Worm (Caenorhabditis elegans): ENCODE data around the gene ugt-44.

Gene ugt-44

ce11 chrIV:10438901-10439300 is 30.6 kb upstream of the ugt-44 start, which contains the start of gene F13B12.3:
Gene F13B12.3, plus strand, starts transcription at chrIV:10439123.
- no peak for TF ChIP-seq egl-27 (tag; optimal IDR thresholded peaks at IDR 0.05)
- TF ChIP-seq mab-5 (tag; optimal IDR thresholded peaks at IDR 0.05) = no peak
- no peak for TF ChIP-seq nhr-6 (tag; optimal IDR thresholded peaks at IDR 0.05)
- TF ChIP-seq crh-2 (tag; optimal IDR thresholded peaks at IDR 0.05) = peak; percentile 25
- no peak for TF ChIP-seq C34F6.9 (tag; optimal IDR thresholded peaks at IDR 0.05)
- TF ChIP-seq lin-13 (GFP tag; optimal IDR thresholded peaks at IDR 0.05) = no peak
- TF ChIP-seq nhr-77 (tag; optimal IDR thresholded peaks at IDR 0.05) = no peak
- TF ChIP-seq unc-39 (tag; optimal IDR thresholded peaks at IDR 0.05) = no peak
- no peak for TF ChIP-seq ztf-1 (GFP tag; conservative IDR thresholded peaks at IDR 0.05)
- TF ChIP-seq dmd-4 (tag; optimal IDR thresholded peaks at IDR 0.05) = no peak
- no peak for TF ChIP-seq snpc-4 (tag; optimal IDR thresholded peaks at IDR 0.05)
- peak; percentile 40 for TF ChIP-seq sma-9 (GFP tag; optimal IDR thresholded peaks at IDR 0.05)
- no peak for TF ChIP-seq sma-9 (tag; optimal IDR thresholded peaks at IDR 0.05)
- no peak for TF ChIP-seq nhr-12 (tag; optimal IDR thresholded peaks at IDR 0.05)
- no peak for TF ChIP-seq Y55F3AM.14 (GFP tag; optimal IDR thresholded peaks at IDR 0.05)
- no peak for TF ChIP-seq unc-62 (GFP tag; optimal IDR thresholded peaks at IDR 0.05)
- TF ChIP-seq mdl-1 (tag; optimal IDR thresholded peaks at IDR 0.05) = no peak
- no peak for TF ChIP-seq peb-1 (tag; optimal IDR thresholded peaks at IDR 0.05)
- TF ChIP-seq elt-1 (tag; optimal IDR thresholded peaks at IDR 0.05) = no peak
- no peak for TF ChIP-seq unc-55 (GFP tag; optimal IDR thresholded peaks at IDR 0.05)
- no peak for TF ChIP-seq nhr-25 (tag; optimal IDR thresholded peaks at IDR 0.05)
- no peak for TF ChIP-seq aly-2 (tag; optimal IDR thresholded peaks at IDR 0.05)
- TF ChIP-seq ama-1 (optimal IDR thresholded peaks at IDR 0.05) = no peak
- TF ChIP-seq F13H6.1 (tag; optimal IDR thresholded peaks at IDR 0.05) = no peak
- no peak for TF ChIP-seq nhr-129 (tag; optimal IDR thresholded peaks at IDR 0.05)
- no peak for TF ChIP-seq ceh-16 (tag; optimal IDR thresholded peaks at IDR 0.05)
- peak; percentile 73 for TF ChIP-seq fos-1 (tag; optimal IDR thresholded peaks at IDR 0.05)
- no peak for TF ChIP-seq alr-1 (tag; optimal IDR thresholded peaks at IDR 0.05)
- no peak for TF ChIP-seq lsy-2 (tag; optimal IDR thresholded peaks at IDR 0.05)
- no peak for TF ChIP-seq mbf-1 (tag; optimal IDR thresholded peaks at IDR 0.05)
- no peak for TF ChIP-seq sma-3 (GFP tag; optimal IDR thresholded peaks at IDR 0.05)
- TF ChIP-seq lin-11 (tag; optimal IDR thresholded peaks at IDR 0.05) = no peak
- TF ChIP-seq zag-1 (tag; optimal IDR thresholded peaks at IDR 0.05) = no peak
- TF ChIP-seq R02D3.7 (tag; optimal IDR thresholded peaks at IDR 0.05) = no peak
- TF ChIP-seq gmeb-1 (tag; optimal IDR thresholded peaks at IDR 0.05) = peak; percentile 11
- no peak for TF ChIP-seq elt-3 (tag; optimal IDR thresholded peaks at IDR 0.05)

- no peak for TF ChIP-seq egl-27 (tag; optimal IDR thresholded peaks at IDR 0.05)
- TF ChIP-seq unc-39 (tag; optimal IDR thresholded peaks at IDR 0.05) = no peak
- no peak for TF ChIP-seq alr-1 (tag; optimal IDR thresholded peaks at IDR 0.05)
- no peak for TF ChIP-seq nhr-12 (tag; optimal IDR thresholded peaks at IDR 0.05)
These were observed 26.6 kb upstream of the ugt-44 start for ce11 chrIV:10442904-10443303.

DNA sequence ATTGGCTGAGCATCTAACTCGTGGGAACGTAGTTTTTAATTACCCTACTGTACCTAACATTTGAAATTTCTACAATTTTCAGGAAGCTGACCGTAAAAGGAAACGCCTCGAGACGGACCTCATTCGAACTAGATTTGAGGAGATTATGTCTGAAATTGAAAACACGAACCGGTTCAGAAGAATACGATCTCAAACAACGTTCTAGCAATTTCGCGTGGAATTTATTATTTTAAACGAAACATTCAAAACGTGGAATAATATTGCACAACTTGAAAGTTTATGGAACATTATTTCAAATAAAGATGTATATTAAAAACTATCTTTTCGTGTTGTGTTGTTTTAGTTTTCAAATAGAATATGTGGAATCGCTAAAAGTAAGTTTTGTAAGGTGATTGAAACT is 26.0 kb upstream of the ugt-44 start, which contains the start of gene F13B12.7:
F13B12.7 (plus strand) TSS at position 301 of the 400 bp plus-strand sequence.
- TF ChIP-seq nhr-77 (tag; optimal IDR thresholded peaks at IDR 0.05) (no peak), elt-3 (tag; optimal IDR thresholded peaks at IDR 0.05) (no peak), elt-1 (tag; optimal IDR thresholded peaks at IDR 0.05) (no peak), F13H6.1 (tag; optimal IDR thresholded peaks at IDR 0.05) (no peak), mdl-1 (tag; optimal IDR thresholded peaks at IDR 0.05) (no peak), nhr-10 (tag; optimal IDR thresholded peaks at IDR 0.05) (no peak), snpc-4 (tag; optimal IDR thresholded peaks at IDR 0.05) (no peak), lin-13 (GFP tag; optimal IDR thresholded peaks at IDR 0.05) (no peak), nhr-12 (tag; optimal IDR thresholded peaks at IDR 0.05) (no peak), unc-39 (tag; optimal IDR thresholded peaks at IDR 0.05) (no peak), alr-1 (tag; optimal IDR thresholded peaks at IDR 0.05) (no peak), R02D3.7 (tag; optimal IDR thresholded peaks at IDR 0.05) (no peak), nhr-237 (tag; optimal IDR thresholded peaks at IDR 0.05) (no peak), sma-9 (GFP tag; optimal IDR thresholded peaks at IDR 0.05) (no peak), sma-9 (tag; optimal IDR thresholded peaks at IDR 0.05) (no peak), ztf-1 (GFP tag; conservative IDR thresholded peaks at IDR 0.05) (no peak), ceh-82 (tag; optimal IDR thresholded peaks at IDR 0.05) (no peak), Y55F3AM.14 (GFP tag; optimal IDR thresholded peaks at IDR 0.05) (no peak), dmd-4 (tag; optimal IDR thresholded peaks at IDR 0.05) (no peak), gmeb-1 (tag; optimal IDR thresholded peaks at IDR 0.05) (no peak)

Measured in whole organism, L2 larva.